Worm (Caenorhabditis elegans): ENCODE data around the gene nhr-195.

- no peak for TF ChIP-seq ama-1 (optimal IDR thresholded peaks at IDR 0.05)
- TF ChIP-seq ama-1 (GFP tag; optimal IDR thresholded peaks at IDR 0.05): no peak
- TF ChIP-seq hlh-12 (tag; optimal IDR thresholded peaks at IDR 0.05): no peak
- TF ChIP-seq bed-1 (GFP tag; IDR thresholded peaks at IDR 0.05): no peak
- no peak for TF ChIP-seq nhr-120 (GFP tag; IDR thresholded peaks at IDR 0.05)
- TF ChIP-seq pha-4 (tag; optimal IDR thresholded peaks at IDR 0.05): no peak
- no peak for TF ChIP-seq somi-1 (GFP tag; optimal IDR thresholded peaks at IDR 0.05)
- no peak for TF ChIP-seq B0019.2 (GFP tag; conservative IDR thresholded peaks at IDR 0.05)
- TF ChIP-seq ZK185.1 (tag; optimal IDR thresholded peaks at IDR 0.05; ENCODE audit: poor library complexity, severe bottlenecking): no peak
- no peak for TF ChIP-seq dpl-1 (GFP tag; optimal IDR thresholded peaks at IDR 0.05)
- no peak for TF ChIP-seq lin-54 (GFP tag; optimal IDR thresholded peaks at IDR 0.05)
- TF ChIP-seq ztf-22 (GFP tag; optimal IDR thresholded peaks at IDR 0.05): no peak
- no peak for TF ChIP-seq lsl-1 (GFP tag; optimal IDR thresholded peaks at IDR 0.05)
Measured at ce11 chrV:8994272-8994671, 22.1 kb upstream of the nhr-195 start.
